Worm (Caenorhabditis elegans) whole organism, midembryonic: ENCODE data around the gene C16C8.11.
A peak's percentile ranks its signal among the peaks of the same experiment; 100 is the strongest.

Source experiments
- T22C8.4 ChIP-seq: fragments of 200-800 bp; sonication (Bioruptor generic); IDR thresholded peaks from 2 replicates; pipeline ENCODE4 v1.3.6; 2022; ENCODE audit warnings: missing genetic modification characterization, missing compliant biosample characterization
- cog-1 ChIP-seq: sonication (generic microtip); optimal IDR thresholded peaks from 2 replicates; lab custom pipeline; 2016; ENCODE audit warnings: missing genetic modification characterization, missing compliant biosample characterization
- flt-1 ChIP-seq: fragments of 200-800 bp; sonication (Bioruptor generic); IDR thresholded peaks from 2 replicates; pipeline ENCODE4 v1.3.6; 2022; ENCODE audit warnings: missing genetic modification characterization, missing compliant biosample characterization
- klf-2 ChIP-seq: fragments of 200-800 bp; sonication (Bioruptor generic); conservative IDR thresholded peaks from 2 replicates; pipeline ENCODE4 v1.3.6; 2022; ENCODE audit warnings: missing genetic modification reagents, missing genetic modification characterization, missing compliant biosample characterization
- med-1 ChIP-seq: sonication (generic microtip); optimal IDR thresholded peaks from 2 replicates; lab custom pipeline; 2017; ENCODE audit warnings: missing genetic modification characterization, mild to moderate bottlenecking, missing compliant biosample characterization, antibody characterized with exemption, missing genetic modification reagents; ENCODE audit not compliant: insufficient read depth
- ref-1 ChIP-seq: fragments of 200-800 bp; sonication (Bioruptor generic); conservative IDR thresholded peaks from 2 replicates; pipeline ENCODE4 v1.3.6; 2022; ENCODE audit warnings: missing genetic modification reagents, missing genetic modification characterization, missing compliant biosample characterization
- tab-1 ChIP-seq: fragments of 200-800 bp; sonication (Bioruptor generic); IDR thresholded peaks from 2 replicates; pipeline ENCODE4 v1.3.6; 2022; ENCODE audit warnings: missing genetic modification characterization, missing compliant biosample characterization
- ztf-23 ChIP-seq: fragments of 200-800 bp; sonication (Bioruptor generic); IDR thresholded peaks from 2 replicates; pipeline ENCODE4 v1.3.6; 2022; ENCODE audit warnings: missing genetic modification reagents, missing genetic modification characterization, missing compliant biosample characterization
- ztf-29 ChIP-seq: fragments of 200-800 bp; sonication (Bioruptor generic); IDR thresholded peaks from 2 replicates; pipeline ENCODE4 v1.3.6; 2022; ENCODE audit warnings: missing genetic modification reagents, missing genetic modification characterization, missing compliant biosample characterization

Gene C16C8.11

ce11 chrII:3453521-3453920 lies at the start of gene C16C8.11:
TSS of gene C16C8.11 (plus strand) at chrII:3453708.
- TF ChIP-seq ztf-29 (GFP tag; lab: Robert Waterston, UW) (no peak), med-1 (GFP tag; lab: Kevin White, UChicago) (no peak), ztf-23 (GFP tag; lab: Robert Waterston, UW) (no peak), cog-1 (tag; lab: Kevin White, UChicago) (no peak), T22C8.4 (no peak)

- no peak for TF ChIP-seq ztf-23 (GFP tag; lab: Robert Waterston, UW)
- no peak for TF ChIP-seq cog-1 (tag; lab: Kevin White, UChicago)
- TF ChIP-seq ref-1 = no peak
- no peak for TF ChIP-seq klf-2 (GFP tag; lab: Robert Waterston, UW)
- no peak for TF ChIP-seq flt-1 (GFP tag; lab: Robert Waterston, UW)
- no peak for TF ChIP-seq tab-1
- no peak for TF ChIP-seq ztf-29 (GFP tag; lab: Robert Waterston, UW)
- TF ChIP-seq med-1 (GFP tag; lab: Kevin White, UChicago) = no peak
- TF ChIP-seq T22C8.4 = no peak
These were observed 39.1 kb upstream of the C16C8.11 start, which contains the start of the genes F18A12.7 and F18A12.2 for ce11 chrII:3414383-3414910. TSS of gene F18A12.7 (minus strand) at chrII:3414483. TSS of gene F18A12.2 (plus strand) at chrII:3414860.

ce11 chrII:3416528-3416927 lies 37.0 kb upstream of the C16C8.11 start, which contains the start of gene nep-6:
TSS of gene nep-6 (plus strand) at chrII:3416828.
- TF ChIP-seq med-1 (GFP tag; lab: Kevin White, UChicago) (no peak), klf-2 (GFP tag; lab: Robert Waterston, UW) (no peak), flt-1 (GFP tag; lab: Robert Waterston, UW) (no peak), cog-1 (tag; lab: Kevin White, UChicago) (no peak), tab-1 (no peak), T22C8.4 (no peak), ref-1 (no peak), ztf-29 (GFP tag; lab: Robert Waterston, UW) (no peak), ztf-23 (GFP tag; lab: Robert Waterston, UW) (no peak)

- TF ChIP-seq flt-1 (GFP tag; lab: Robert Waterston, UW) (no peak), klf-2 (GFP tag; lab: Robert Waterston, UW) (no peak), T22C8.4 (no peak), tab-1 (no peak)
These were observed 30.6 kb upstream of the C16C8.11 start for ce11 chrII:3422938-3423337.

- TF ChIP-seq flt-1 (GFP tag; lab: Robert Waterston, UW) (no peak), cog-1 (tag; lab: Kevin White, UChicago) (no peak), med-1 (GFP tag; lab: Kevin White, UChicago) (no peak), T22C8.4 (no peak), ztf-23 (GFP tag; lab: Robert Waterston, UW) (no peak), tab-1 (no peak)
These were observed 28.1 kb upstream of the C16C8.11 start, which contains the start of gene nep-11 for ce11 chrII:3425433-3425832. TSS of gene nep-11 (minus strand) at chrII:3425533.

ce11 chrII:3428158-3428704 lies 25.3 kb upstream of the C16C8.11 start:
- TF ChIP-seq klf-2 (GFP tag; lab: Robert Waterston, UW) = no peak
- TF ChIP-seq T22C8.4 = 0 out of 2 replicates have a peak, but pooled peaks have one; percentile 16
- peak; percentile 56; the same call in 1 of the 2 replicates for TF ChIP-seq ztf-23 (GFP tag; lab: Robert Waterston, UW)

- no peak for TF ChIP-seq flt-1 (GFP tag; lab: Robert Waterston, UW)
- no peak for TF ChIP-seq ztf-23 (GFP tag; lab: Robert Waterston, UW)
- no peak for TF ChIP-seq cog-1 (tag; lab: Kevin White, UChicago)
- no peak for TF ChIP-seq med-1 (GFP tag; lab: Kevin White, UChicago)
These were observed 24.1 kb upstream of the C16C8.11 start, which contains the start of gene C16C8.18 for ce11 chrII:3429400-3429799. TSS of gene C16C8.18 (plus strand) at chrII:3429700.

- TF ChIP-seq cog-1 (tag; lab: Kevin White, UChicago) (no peak), T22C8.4 (no peak), tab-1 (no peak), ztf-29 (GFP tag; lab: Robert Waterston, UW) (no peak), med-1 (GFP tag; lab: Kevin White, UChicago) (no peak), ref-1 (no peak), klf-2 (GFP tag; lab: Robert Waterston, UW) (no peak), flt-1 (GFP tag; lab: Robert Waterston, UW) (no peak), ztf-23 (GFP tag; lab: Robert Waterston, UW) (no peak)
These were observed 18.5 kb upstream of the C16C8.11 start for ce11 chrII:3434893-3435503.

ce11 chrII:3436412-3436811 lies 17.1 kb upstream of the C16C8.11 start, which contains the start of gene skpo-2:
TSS of gene skpo-2 (minus strand) at chrII:3436512.
- TF ChIP-seq ref-1 (no peak), cog-1 (tag; lab: Kevin White, UChicago) (no peak), ztf-29 (GFP tag; lab: Robert Waterston, UW) (no peak), tab-1 (no peak), flt-1 (GFP tag; lab: Robert Waterston, UW) (no peak), T22C8.4 (no peak), ztf-23 (GFP tag; lab: Robert Waterston, UW) (no peak), med-1 (GFP tag; lab: Kevin White, UChicago) (no peak), klf-2 (GFP tag; lab: Robert Waterston, UW) (no peak)

- TF ChIP-seq cog-1 (tag; lab: Kevin White, UChicago) (no peak), flt-1 (GFP tag; lab: Robert Waterston, UW) (no peak), klf-2 (GFP tag; lab: Robert Waterston, UW) (no peak), tab-1 (no peak)
These were observed 16.1 kb upstream of the C16C8.11 start for ce11 chrII:3437393-3437792.
